Fruit fly (Drosophila melanogaster) whole organism, prepupa: Measurements from ENCODE around the gene CG10809.

Experiments used
- CG10631 ChIP-seq: fragments of 200-800 bp; sonication (Bioruptor generic); optimal IDR thresholded peaks from 2 replicates; lab custom pipeline; 2016; ENCODE audit warnings: missing biosample characterization, missing genetic modification characterization
- CG10669 ChIP-seq: fragments of 200-800 bp; sonication (Bioruptor generic); optimal IDR thresholded peaks from 3 replicates; lab custom pipeline; 2018; ENCODE audit warnings: missing biosample characterization, mild to moderate bottlenecking, missing genetic modification characterization, moderate library complexity
- CG11762 ChIP-seq: fragments of 200-800 bp; sonication (Bioruptor generic); optimal IDR thresholded peaks from 3 replicates; lab custom pipeline; 2016; ENCODE audit warnings: missing biosample characterization, missing genetic modification characterization; ENCODE audit not compliant: insufficient read depth
- CG1621 ChIP-seq: fragments of 200-800 bp; sonication (Bioruptor generic); optimal IDR thresholded peaks from 3 replicates; lab custom pipeline; 2018; ENCODE audit warnings: missing biosample characterization, mild to moderate bottlenecking, missing genetic modification characterization
- CG16779 ChIP-seq: fragments of 200-800 bp; sonication (Bioruptor generic); optimal IDR thresholded peaks from 3 replicates; lab custom pipeline; 2017; ENCODE audit warnings: missing biosample characterization, mild to moderate bottlenecking, missing genetic modification characterization
- CG3032 ChIP-seq: fragments of 200-800 bp; optimal IDR thresholded peaks from 2 replicates; lab custom pipeline; 2019; ENCODE audit warnings: missing biosample characterization, mild to moderate bottlenecking, missing genetic modification characterization, moderate library complexity
- CG31627 ChIP-seq: fragments of 200-800 bp; sonication (Bioruptor generic); optimal IDR thresholded peaks from 3 replicates; lab custom pipeline; 2016; ENCODE audit warnings: missing biosample characterization, missing genetic modification characterization
- CG32006 ChIP-seq: fragments of 200-800 bp; sonication (Bioruptor generic); optimal IDR thresholded peaks from 3 replicates; lab custom pipeline; 2017; ENCODE audit warnings: missing biosample characterization, mild to moderate bottlenecking, missing genetic modification characterization
- CG34406 ChIP-seq: fragments of 200-800 bp; sonication (Bioruptor generic); optimal IDR thresholded peaks from 3 replicates; lab custom pipeline; 2016; ENCODE audit warnings: missing biosample characterization, missing genetic modification characterization
- CG4318 ChIP-seq: fragments of 200-800 bp; sonication (Bioruptor generic); optimal IDR thresholded peaks from 3 replicates; lab custom pipeline; 2017; ENCODE audit warnings: missing biosample characterization, mild to moderate bottlenecking, missing genetic modification characterization
- CG6163 ChIP-seq: fragments of 200-800 bp; sonication (Bioruptor generic); IDR thresholded peaks from 3 replicates; pipeline ENCODE4 v1.3.6; 2022; ENCODE audit warnings: missing biosample characterization, missing genetic modification characterization
- CG6276 ChIP-seq: fragments of 200-800 bp; sonication (Bioruptor generic); optimal IDR thresholded peaks from 2 replicates; lab custom pipeline; 2017; ENCODE audit warnings: missing biosample characterization, mild to moderate bottlenecking, missing genetic modification characterization
- CG6854 ChIP-seq: fragments of 200-800 bp; sonication (Bioruptor generic); optimal IDR thresholded peaks from 2 replicates; lab custom pipeline; 2017; ENCODE audit warnings: missing biosample characterization, mild to moderate bottlenecking, missing genetic modification characterization
- CG7368 ChIP-seq: fragments of 200-800 bp; sonication (Bioruptor generic); optimal IDR thresholded peaks from 3 replicates; lab custom pipeline; 2016; ENCODE audit warnings: missing biosample characterization, missing genetic modification characterization
- CG8119 ChIP-seq: fragments of 200-800 bp; sonication (Bioruptor generic); IDR thresholded peaks from 3 replicates; pipeline ENCODE4 v1.3.6; 2022; ENCODE audit warnings: missing biosample characterization, missing genetic modification characterization
- CG8319 ChIP-seq: fragments of 200-800 bp; sonication (Bioruptor generic); optimal IDR thresholded peaks from 3 replicates; lab custom pipeline; 2016; ENCODE audit warnings: missing biosample characterization, missing genetic modification characterization
- CG8632 ChIP-seq: fragments of 200-800 bp; sonication (Bioruptor generic); optimal IDR thresholded peaks from 3 replicates; lab custom pipeline; 2016; ENCODE audit warnings: missing biosample characterization, missing genetic modification characterization
- Eip75B ChIP-seq: fragments of 200-800 bp; sonication (Bioruptor generic); optimal IDR thresholded peaks from 3 replicates; lab custom pipeline; 2016; ENCODE audit warnings: missing biosample characterization, missing genetic modification characterization
- Eip78C ChIP-seq: fragments of 200-800 bp; sonication (Bioruptor generic); peaks from one replicate; lab custom pipeline; 2016; ENCODE audit warnings: missing biosample characterization, missing genetic modification characterization
- Eip93F ChIP-seq: fragments of 200-800 bp; sonication (Bioruptor generic); optimal IDR thresholded peaks from 2 replicates; lab custom pipeline; 2016; ENCODE audit warnings: missing biosample characterization, mild to moderate bottlenecking, missing genetic modification characterization
- Ets21C ChIP-seq: fragments of 200-800 bp; sonication (Bioruptor generic); optimal IDR thresholded peaks from 3 replicates; lab custom pipeline; 2016; ENCODE audit warnings: missing biosample characterization, missing genetic modification characterization
- Gug ChIP-seq: fragments of 200-800 bp; sonication (Bioruptor generic); IDR thresholded peaks from 2 replicates; pipeline ENCODE4 v1.3.6; 2022; ENCODE audit warnings: missing biosample characterization, missing genetic modification characterization
- Hr39 ChIP-seq: fragments of 200-800 bp; sonication (Bioruptor generic); optimal IDR thresholded peaks from 2 replicates; lab custom pipeline; 2016; ENCODE audit warnings: missing biosample characterization, missing genetic modification characterization
- Lpt ChIP-seq: fragments of 200-800 bp; sonication (Bioruptor generic); optimal IDR thresholded peaks from 3 replicates; lab custom pipeline; 2016; ENCODE audit warnings: missing biosample characterization, missing genetic modification characterization
- Met ChIP-seq: fragments of 200-800 bp; sonication (Bioruptor generic); optimal IDR thresholded peaks from 3 replicates; lab custom pipeline; 2016; ENCODE audit warnings: missing biosample characterization, missing genetic modification characterization
- Smox ChIP-seq: fragments of 200-800 bp; sonication (Bioruptor generic); optimal IDR thresholded peaks from 3 replicates; lab custom pipeline; 2016; ENCODE audit warnings: missing biosample characterization, missing genetic modification characterization
- Sox102F ChIP-seq: fragments of 200-800 bp; sonication (Bioruptor generic); optimal IDR thresholded peaks from 2 replicates; lab custom pipeline; 2016; ENCODE audit warnings: missing biosample characterization, mild to moderate bottlenecking, missing genetic modification characterization
- Sox14 ChIP-seq: fragments of 200-800 bp; sonication (Bioruptor generic); optimal IDR thresholded peaks from 3 replicates; lab custom pipeline; 2016; ENCODE audit warnings: missing biosample characterization, missing genetic modification characterization
- achi ChIP-seq: fragments of 200-800 bp; sonication (Bioruptor generic); optimal IDR thresholded peaks from 3 replicates; lab custom pipeline; 2016; ENCODE audit warnings: missing biosample characterization, missing genetic modification characterization
- cyc ChIP-seq: fragments of 200-800 bp; sonication (Bioruptor generic); optimal IDR thresholded peaks from 3 replicates; lab custom pipeline; 2016; ENCODE audit warnings: missing biosample characterization, missing genetic modification characterization
- dac ChIP-seq: fragments of 200-800 bp; sonication (Bioruptor generic); optimal IDR thresholded peaks from 2 replicates; lab custom pipeline; 2017; ENCODE audit warnings: missing biosample characterization, mild to moderate bottlenecking, missing genetic modification characterization
- dsx ChIP-seq: fragments of 200-800 bp; optimal IDR thresholded peaks from 3 replicates; lab custom pipeline; 2019; ENCODE audit warnings: missing biosample characterization, mild to moderate bottlenecking, missing genetic modification characterization, moderate library complexity; ENCODE audit not compliant: poor library complexity, severe bottlenecking
- esn ChIP-seq: fragments of 200-800 bp; sonication (Bioruptor generic); optimal IDR thresholded peaks from 2 replicates; lab custom pipeline; 2016; ENCODE audit warnings: missing biosample characterization, mild to moderate bottlenecking, missing genetic modification characterization, moderate library complexity
- fkh ChIP-seq: fragments of 200-800 bp; sonication (Bioruptor generic); optimal IDR thresholded peaks from 3 replicates; lab custom pipeline; 2017; ENCODE audit warnings: missing biosample characterization, mild to moderate bottlenecking, missing genetic modification characterization, moderate library complexity
- lz ChIP-seq: fragments of 200-800 bp; sonication (Bioruptor generic); optimal IDR thresholded peaks from 3 replicates; lab custom pipeline; 2016; ENCODE audit warnings: missing biosample characterization, missing genetic modification characterization
- net ChIP-seq: fragments of 200-800 bp; sonication (Bioruptor generic); optimal IDR thresholded peaks from 3 replicates; lab custom pipeline; 2016; ENCODE audit warnings: missing biosample characterization, missing genetic modification characterization
- pdm3 ChIP-seq: fragments of 200-800 bp; sonication (Bioruptor generic); optimal IDR thresholded peaks from 3 replicates; lab custom pipeline; 2016; ENCODE audit warnings: missing biosample characterization, missing genetic modification characterization
- spab ChIP-seq: fragments of 200-800 bp; sonication (Bioruptor generic); optimal IDR thresholded peaks from 2 replicates; lab custom pipeline; 2017; ENCODE audit warnings: missing biosample characterization, mild to moderate bottlenecking, missing genetic modification characterization, missing genetic modification reagents
- ss ChIP-seq, 2 experiments: fragments of 200-800 bp; sonication (Bioruptor generic); optimal IDR thresholded peaks; 2 replicates in 1 of 2; 3 replicates in 1 of 2; lab custom pipeline; 2017 to 2018; ENCODE audit warnings: mild to moderate bottlenecking in 2 of 2, missing biosample characterization in 2 of 2, missing genetic modification characterization in 2 of 2, moderate library complexity in 1 of 2
- svp ChIP-seq: fragments of 200-800 bp; sonication (Bioruptor generic); peaks from one replicate; lab custom pipeline; 2016; ENCODE audit warnings: missing biosample characterization, missing genetic modification characterization
- topi ChIP-seq: fragments of 200-800 bp; sonication (Bioruptor generic); optimal IDR thresholded peaks from 3 replicates; lab custom pipeline; 2016; ENCODE audit warnings: missing biosample characterization, missing genetic modification characterization
- vri ChIP-seq: fragments of 200-800 bp; sonication (Bioruptor generic); optimal IDR thresholded peaks from 3 replicates; lab custom pipeline; 2016; ENCODE audit warnings: missing biosample characterization, mild to moderate bottlenecking, missing genetic modification characterization

The CG10809 gene

dm6 chr3L:9859624-9860023 lies at the start of gene CG10809:
CG10809 (minus strand) TSS chr3L:9859889.
- peak; percentile 26 for TF ChIP-seq CG10631 (GFP tag; lab: Kevin White, UChicago)
- TF ChIP-seq Ets21C (GFP tag; lab: Kevin White, UChicago): no peak
- peak; percentile 65 for TF ChIP-seq svp
- peak; percentile 11 for TF ChIP-seq Sox14 (GFP tag; lab: Kevin White, UChicago)
- TF ChIP-seq fkh: peak; percentile 99
- TF ChIP-seq CG1621 (tag; lab: Kevin White, UChicago): no peak
- TF ChIP-seq achi (GFP tag; lab: Kevin White, UChicago): no peak
- TF ChIP-seq lz: peak; percentile 12

dm6 chr3L:9907719-9908170 lies 48.1 kb upstream of the CG10809 start, which contains the start of gene bma:
bma (plus strand) TSS chr3L:9908120.
- TF ChIP-seq net (GFP tag; lab: Kevin White, UChicago) (no peak), CG6854 (no peak), esn (GFP tag; lab: Kevin White, UChicago) (no peak), CG34406 (GFP tag; lab: Kevin White, UChicago) (no peak), CG11762 (no peak), pdm3 (no peak), Eip93F (GFP tag; lab: Kevin White, UChicago) (no peak), spab (GFP tag; lab: Kevin White, UChicago) (no peak), CG1621 (tag; lab: Kevin White, UChicago) (no peak), CG8632 (GFP tag; lab: Kevin White, UChicago) (no peak), Smox (GFP tag; lab: Kevin White, UChicago) (no peak), CG10631 (GFP tag; lab: Kevin White, UChicago) (no peak), CG4318 (GFP tag; lab: Kevin White, UChicago) (no peak), ss (GFP tag; optimal IDR thresholded peaks at IDR 0.05; lab: Kevin White, UChicago) (no peak)

- TF ChIP-seq CG6276 (GFP tag; lab: Kevin White, UChicago) (no peak), Met (GFP tag; lab: Kevin White, UChicago) (no peak), CG3032 (tag; lab: Kevin White, UChicago) (no peak), CG6163 (GFP tag; lab: Robert Waterston, UW) (no peak), CG10669 (GFP tag; lab: Kevin White, UChicago) (no peak), CG31627 (GFP tag; lab: Kevin White, UChicago) (no peak), fkh (no peak), dac (GFP tag; lab: Kevin White, UChicago) (no peak), CG32006 (GFP tag; lab: Kevin White, UChicago) (no peak), dsx (GFP tag; lab: Kevin White, UChicago) (no peak), Gug (GFP tag; lab: Robert Waterston, UW) (no peak), CG4318 (GFP tag; lab: Kevin White, UChicago) (no peak), achi (GFP tag; lab: Kevin White, UChicago) (no peak), Lpt (GFP tag; lab: Kevin White, UChicago) (no peak)
These were observed 45.3 kb upstream of the CG10809 start for dm6 chr3L:9904988-9905387.

DNA sequence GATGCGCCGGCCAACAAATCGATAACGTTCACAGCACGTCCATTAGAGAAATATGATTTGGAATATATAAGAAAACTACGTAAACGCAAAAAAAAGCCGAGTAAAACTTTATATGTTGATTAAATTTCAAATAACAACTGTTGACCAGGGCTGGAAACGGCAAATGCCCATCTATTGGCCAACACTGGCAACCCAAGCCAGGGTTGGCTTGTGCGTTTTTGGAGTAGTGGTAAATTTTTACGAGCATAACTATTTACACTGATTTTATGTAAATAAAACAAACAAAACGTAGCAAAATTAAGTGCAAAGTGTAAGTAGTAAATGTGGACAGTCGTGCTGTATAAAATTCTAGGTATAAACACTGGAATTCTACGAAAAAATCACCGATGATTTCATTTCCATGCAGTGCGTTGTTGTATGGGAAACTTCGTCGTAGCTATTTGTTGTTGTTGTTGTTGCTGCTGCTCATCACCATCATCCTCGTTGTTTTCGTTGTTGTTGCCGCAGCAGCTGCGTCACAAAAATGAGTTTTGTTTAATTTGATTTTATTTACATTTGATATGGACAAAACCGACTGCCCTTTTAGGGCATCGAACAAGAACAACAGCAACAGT lies 39.5 kb upstream of the CG10809 start, which contains the start of gene nudE:
TSS of gene nudE (plus strand) at position 196 of the 614 bp plus-strand sequence.
- peak; percentile 33 for TF ChIP-seq lz
- TF ChIP-seq Ets21C (GFP tag; lab: Kevin White, UChicago): peak; percentile 11
- peak; percentile 11 for TF ChIP-seq pdm3
- TF ChIP-seq CG8119 (GFP tag; lab: Robert Waterston, UW): no peak
- no peak for TF ChIP-seq CG32006 (GFP tag; lab: Kevin White, UChicago)
- TF ChIP-seq CG3032 (tag; lab: Kevin White, UChicago): no peak
- TF ChIP-seq svp: peak; percentile 53
- TF ChIP-seq Eip78C (GFP tag; lab: Kevin White, UChicago): peak; percentile 85
- TF ChIP-seq CG10631 (GFP tag; lab: Kevin White, UChicago): peak; percentile 16
- TF ChIP-seq CG8319 (GFP tag; lab: Kevin White, UChicago): peak; percentile 45
- TF ChIP-seq Hr39: peak; percentile 45
- TF ChIP-seq CG31627 (GFP tag; lab: Kevin White, UChicago): peak; percentile 42
- peak; percentile 90 for TF ChIP-seq fkh
- TF ChIP-seq cyc: no peak
- TF ChIP-seq topi (GFP tag; lab: Kevin White, UChicago): peak; percentile 38
- TF ChIP-seq CG34406 (GFP tag; lab: Kevin White, UChicago): no peak
- no peak for TF ChIP-seq Sox102F (GFP tag; lab: Kevin White, UChicago)
- no peak for TF ChIP-seq CG4318 (GFP tag; lab: Kevin White, UChicago)
- TF ChIP-seq Eip93F (GFP tag; lab: Kevin White, UChicago): no peak
- no peak for TF ChIP-seq CG16779
- peak; percentile 26 for TF ChIP-seq CG7368
- TF ChIP-seq dac (GFP tag; lab: Kevin White, UChicago): no peak
- no peak for TF ChIP-seq ss (GFP tag; optimal IDR thresholded peaks at IDR 0.05; lab: Kevin White, UChicago)
- peak; percentile 55 for TF ChIP-seq Eip75B (GFP tag; lab: Kevin White, UChicago)
- no peak for TF ChIP-seq spab (GFP tag; lab: Kevin White, UChicago)
- TF ChIP-seq Met (GFP tag; lab: Kevin White, UChicago): peak; percentile 33
- TF ChIP-seq vri (GFP tag; lab: Kevin White, UChicago): no peak
- TF ChIP-seq esn (GFP tag; lab: Kevin White, UChicago): peak; percentile 50
